Worm (Caenorhabditis elegans) whole organism, L3 larva: ENCODE measurements around the gene gpa-18.
"Not testable (repeated sequence)": the region's sequence is repeated elsewhere in the genome, so short reads cannot be mapped to it uniquely, and the experiment has no call there.

Experiments used
- ceh-82 ChIP-seq: fragments of 150-350 bp; optimal IDR thresholded peaks from 2 replicates; lab custom pipeline; 2014; ENCODE audit warnings: missing biosample characterization, missing genetic modification characterization
- fos-1 ChIP-seq: fragments of 150-350 bp; optimal IDR thresholded peaks from 2 replicates; lab custom pipeline; 2014; ENCODE audit warnings: missing biosample characterization, missing genetic modification characterization
- lin-39 ChIP-seq: fragments of 150-350 bp; optimal IDR thresholded peaks from 2 replicates; lab custom pipeline; 2018; ENCODE audit warnings: missing biosample characterization, missing genetic modification reagents, missing genetic modification characterization
- nhr-12 ChIP-seq: fragments of 150-350 bp; optimal IDR thresholded peaks from 2 replicates; lab custom pipeline; 2014; ENCODE audit warnings: missing biosample characterization, missing genetic modification characterization
- nhr-77 ChIP-seq: fragments of 150-350 bp; optimal IDR thresholded peaks from 2 replicates; lab custom pipeline; 2014; ENCODE audit warnings: missing biosample characterization, missing genetic modification characterization
- pqm-1 ChIP-seq: fragments of 150-350 bp; optimal IDR thresholded peaks from 2 replicates; lab custom pipeline; 2017; ENCODE audit warnings: missing biosample characterization, missing genetic modification characterization, inconsistent platforms
- zag-1 ChIP-seq: fragments of 150-350 bp; optimal IDR thresholded peaks from 2 replicates; lab custom pipeline; 2014; ENCODE audit warnings: missing biosample characterization, missing genetic modification characterization

ce11 chrIV:5218496-5218895, 23.1 kb upstream of the gpa-18 start, which contains the start of gene nsph-4.2:
- not testable (repeated sequence) for TF ChIP-seq lin-39, nhr-77, nhr-12, zag-1, pqm-1, fos-1, ceh-82 (tag; lab: Kevin White, UChicago)
